Worm (Caenorhabditis elegans): ENCODE results near the gene srlf-16.

ce11 chrV:8104473-8104872, at the start of gene srlf-16:
- TF ChIP-seq nhr-77 (tag; optimal IDR thresholded peaks at IDR 0.05) (no peak), unc-39 (tag; optimal IDR thresholded peaks at IDR 0.05) (no peak), ama-1 (optimal IDR thresholded peaks at IDR 0.05) (no peak), blmp-1 (tag; optimal IDR thresholded peaks at IDR 0.05; ENCODE audit: insufficient read depth) (no peak), nhr-237 (tag; optimal IDR thresholded peaks at IDR 0.05) (no peak), dmd-4 (tag; optimal IDR thresholded peaks at IDR 0.05) (no peak), lin-13 (GFP tag; optimal IDR thresholded peaks at IDR 0.05) (no peak), unc-55 (GFP tag; optimal IDR thresholded peaks at IDR 0.05) (no peak), egl-27 (tag; optimal IDR thresholded peaks at IDR 0.05) (no peak), fos-1 (tag; optimal IDR thresholded peaks at IDR 0.05) (no peak), nhr-11 (tag; optimal IDR thresholded peaks at IDR 0.05) (no peak), alr-1 (tag; optimal IDR thresholded peaks at IDR 0.05) (no peak)
